Fruit fly (Drosophila melanogaster): ENCODE data around the gene CG5199.

CG5199 gene

DNA sequence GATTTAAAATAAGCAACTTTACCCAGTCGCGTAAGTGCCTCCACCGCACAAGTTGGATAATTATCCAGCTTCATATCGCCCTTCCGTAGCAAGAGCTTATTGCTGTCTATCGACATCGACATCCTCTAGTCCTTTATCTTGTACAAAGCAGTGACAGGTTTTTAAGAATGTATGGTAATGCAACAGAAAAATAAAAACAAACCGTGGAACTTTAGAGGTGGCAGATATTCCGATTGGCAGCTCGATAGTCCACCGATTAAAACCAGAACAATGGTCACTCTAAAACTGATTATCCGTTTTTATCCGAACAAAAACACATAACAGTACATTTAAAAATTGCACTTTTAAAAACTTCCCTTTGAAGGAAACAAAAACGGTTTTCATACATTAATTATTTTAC is 25.2 kb downstream of the CG5199 start, which contains the start of gene CG5274 (continued):
- TF ChIP-seq D (optimal IDR thresholded peaks at IDR 0.05) = no peak
- no peak for TF ChIP-seq D (GFP tag; optimal IDR thresholded peaks at IDR 0.05)
- TF ChIP-seq CG2199 (GFP tag; IDR thresholded peaks at IDR 0.05) = no peak
- TF ChIP-seq MBD-R2 (GFP tag; IDR thresholded peaks at IDR 0.05) = peak; percentile 66
- no peak for TF ChIP-seq exex (tag; optimal IDR thresholded peaks at IDR 0.05)
- TF ChIP-seq CG18619 (GFP tag; optimal IDR thresholded peaks at IDR 0.05) = no peak
- TF ChIP-seq NK7.1 (GFP tag; optimal IDR thresholded peaks at IDR 0.05) = no peak
- peak; percentile 49 for TF ChIP-seq BEAF-32 (GFP tag; optimal IDR thresholded peaks at IDR 0.05)
- TF ChIP-seq grau (tag; optimal IDR thresholded peaks at IDR 0.05) = no peak
- TF ChIP-seq Opbp (GFP tag; IDR thresholded peaks at IDR 0.05; ENCODE audit: partially characterized antibody) = no peak
- TF ChIP-seq nerfin-2 (GFP tag; IDR thresholded peaks at IDR 0.05; ENCODE audit: partially characterized antibody) = no peak
- no peak for TF ChIP-seq ab (GFP tag; optimal IDR thresholded peaks at IDR 0.05)
- no peak for TF ChIP-seq Spps (tag; optimal IDR thresholded peaks at IDR 0.05)
- no peak for TF ChIP-seq CG1832 (GFP tag; optimal IDR thresholded peaks at IDR 0.05)
- no peak for TF ChIP-seq CG8388 (GFP tag; optimal IDR thresholded peaks at IDR 0.05)
- no peak for TF ChIP-seq CG14965 (GFP tag; optimal IDR thresholded peaks at IDR 0.05; ENCODE audit: borderline replicate concordance)
- no peak for TF ChIP-seq jigr1 (GFP tag; IDR thresholded peaks at IDR 0.05)
- no peak for TF ChIP-seq CG12299 (tag; optimal IDR thresholded peaks at IDR 0.05)
- no peak for TF ChIP-seq so (GFP tag; IDR thresholded peaks at IDR 0.05)
- no peak for TF ChIP-seq Ada2b (GFP tag; IDR thresholded peaks at IDR 0.05)
- TF ChIP-seq dmrt11E (tag; optimal IDR thresholded peaks at IDR 0.05) = no peak
- no peak for TF ChIP-seq CG3407 (GFP tag; optimal IDR thresholded peaks at IDR 0.05)
- no peak for TF ChIP-seq Side (GFP tag; optimal IDR thresholded peaks at IDR 0.05)
- no peak for TF ChIP-seq CG6654 (GFP tag; optimal IDR thresholded peaks at IDR 0.05)
- TF ChIP-seq CkIIα-i1 (GFP tag; IDR thresholded peaks at IDR 0.05) = no peak
- no peak for TF ChIP-seq CG1024 (GFP tag; IDR thresholded peaks at IDR 0.05)
- TF ChIP-seq YL-1 (GFP tag; optimal IDR thresholded peaks at IDR 0.05) = peak; percentile 40
- peak; percentile 42 for TF ChIP-seq Scr (GFP tag; IDR thresholded peaks at IDR 0.05; ENCODE audit: partially characterized antibody)
- TF ChIP-seq gfzf (GFP tag; optimal IDR thresholded peaks at IDR 0.05) = peak; percentile 52
- TF ChIP-seq E2f1 (GFP tag; IDR thresholded peaks at IDR 0.05) = no peak
- no peak for TF ChIP-seq CG17802 (tag; optimal IDR thresholded peaks at IDR 0.05)
- TF ChIP-seq CG4820 (GFP tag; optimal IDR thresholded peaks at IDR 0.05) = no peak
- TF ChIP-seq Kr (GFP tag; optimal IDR thresholded peaks at IDR 0.05) = no peak
- peak; percentile 53 for TF ChIP-seq Dp (GFP tag; optimal IDR thresholded peaks at IDR 0.05)
- no peak for TF ChIP-seq CG5180 (GFP tag; optimal IDR thresholded peaks at IDR 0.05)
- no peak for TF ChIP-seq nau (GFP tag; optimal IDR thresholded peaks at IDR 0.05)
- peak; percentile 30; the same call in 1 of the 3 replicates for TF ChIP-seq Doc3 (GFP tag; IDR thresholded peaks at IDR 0.05; ENCODE audit: partially characterized antibody)
- TF ChIP-seq Ets65A (GFP tag) = no peak
- TF ChIP-seq emc (GFP tag; optimal IDR thresholded peaks at IDR 0.05) = no peak
- no peak for TF ChIP-seq Ravus (GFP tag; IDR thresholded peaks at IDR 0.05)
- no peak for TF ChIP-seq dimm (GFP tag; IDR thresholded peaks at IDR 0.05)
- no peak for TF ChIP-seq B-H1 (GFP tag; IDR thresholded peaks at IDR 0.05)
- no peak for TF ChIP-seq CG3065 (GFP tag; optimal IDR thresholded peaks at IDR 0.05)
- peak; percentile 51 for TF ChIP-seq pzg (GFP tag; optimal IDR thresholded peaks at IDR 0.05)
- TF ChIP-seq Lim3 (GFP tag; IDR thresholded peaks at IDR 0.05) = no peak
- TF ChIP-seq Hr51 (GFP tag; optimal IDR thresholded peaks at IDR 0.05) = no peak
- no peak for TF ChIP-seq her (GFP tag; optimal IDR thresholded peaks at IDR 0.05)
- TF ChIP-seq Poxn (GFP tag; IDR thresholded peaks at IDR 0.05) = no peak
- no peak for TF ChIP-seq bsh (GFP tag; optimal IDR thresholded peaks at IDR 0.05)
- no peak for TF ChIP-seq CG4424 (GFP tag; optimal IDR thresholded peaks at IDR 0.05)
- TF ChIP-seq Sox100B (GFP tag; optimal IDR thresholded peaks at IDR 0.05) = no peak
- TF ChIP-seq kay (GFP tag; optimal IDR thresholded peaks at IDR 0.05) = no peak
